Worm (Caenorhabditis elegans): ENCODE measurements around the gene gna-1.

gna-1 gene

ce11 chrV:10355773-10356335 lies 35.9 kb upstream of the gna-1 start, which contains the start of gene sluh-7 (continued):
- no peak for TF ChIP-seq rcor-1 (GFP tag; IDR thresholded peaks at IDR 0.05)
- peak; percentile 66 for TF ChIP-seq dpl-1 (GFP tag; optimal IDR thresholded peaks at IDR 0.05)
- no peak for TF ChIP-seq F49E8.2 (tag; optimal IDR thresholded peaks at IDR 0.05; ENCODE audit: insufficient read depth)
- TF ChIP-seq gei-17 (GFP tag; optimal IDR thresholded peaks at IDR 0.05) = no peak
- TF ChIP-seq ztf-18 (tag; optimal IDR thresholded peaks at IDR 0.05) = peak; percentile 15
- no peak for TF ChIP-seq ztf-22 (GFP tag; optimal IDR thresholded peaks at IDR 0.05)
- no peak for TF ChIP-seq zim-3 (tag; optimal IDR thresholded peaks at IDR 0.05)
- TF ChIP-seq F22D6.2 (tag; optimal IDR thresholded peaks at IDR 0.05) = peak; percentile 59
- no peak for TF ChIP-seq egrh-3 (GFP tag; IDR thresholded peaks at IDR 0.05)
- TF ChIP-seq egl-18 (GFP tag; IDR thresholded peaks at IDR 0.05) = no peak
- TF ChIP-seq hmg-1.2 (GFP tag; IDR thresholded peaks at IDR 0.05) = peak; percentile 37; the same call in 1 of the 2 replicates
- TF ChIP-seq C17E4.6 (GFP tag; IDR thresholded peaks at IDR 0.05) = no peak
- TF ChIP-seq F52B5.7 (tag; optimal IDR thresholded peaks at IDR 0.05) = no peak

- TF ChIP-seq rec-8 (tag; optimal IDR thresholded peaks at IDR 0.05) (no peak), ceh-100 (GFP tag; IDR thresholded peaks at IDR 0.05) (no peak), attf-3 (GFP tag; conservative IDR thresholded peaks at IDR 0.05) (peak; percentile 32; the same call in 1 of the 2 replicates), dox-1 (GFP tag; IDR thresholded peaks at IDR 0.05) (peak; percentile 74), C06A6.2 (GFP tag; conservative IDR thresholded peaks at IDR 0.05) (no peak), lir-1 (GFP tag; conservative IDR thresholded peaks at IDR 0.05) (peak; percentile 33; the same call in 1 of the 2 replicates), lag-1 (GFP tag; IDR thresholded peaks at IDR 0.05) (no peak), hmg-1.2 (GFP tag; IDR thresholded peaks at IDR 0.05) (0 out of 2 replicates have a peak, but pooled peaks have one; percentile 10), akir-1 (GFP tag; optimal IDR thresholded peaks at IDR 0.05) (no peak), Y53G8AR.9 (GFP tag; conservative IDR thresholded peaks at IDR 0.05) (0 out of 2 replicates have a peak, but pooled peaks have one; percentile 38), F57C9.4 (tag; optimal IDR thresholded peaks at IDR 0.05) (no peak), madf-6 (GFP tag; IDR thresholded peaks at IDR 0.05) (peak; percentile 51; the same call in 1 of the 2 replicates), Y56A3A.18 (GFP tag; IDR thresholded peaks at IDR 0.05) (no peak), attf-5 (GFP tag; optimal IDR thresholded peaks at IDR 0.05) (peak; percentile 63), tbx-9 (tag; optimal IDR thresholded peaks at IDR 0.05; ENCODE audit: borderline replicate concordance) (no peak), madf-8 (GFP tag; conservative IDR thresholded peaks at IDR 0.05) (no peak), repo-1 (tag; optimal IDR thresholded peaks at IDR 0.05) (no peak), ekl-4 (GFP tag; IDR thresholded peaks at IDR 0.05) (no peak), nfyb-1 (GFP tag; IDR thresholded peaks at IDR 0.05) (0 out of 2 replicates have a peak, but pooled peaks have one; percentile 62), sdz-38 (tag; optimal IDR thresholded peaks at IDR 0.05) (no peak), ztf-25 (GFP tag; IDR thresholded peaks at IDR 0.05) (no peak), ceh-40 (GFP tag; IDR thresholded peaks at IDR 0.05) (no peak), rcor-1 (GFP tag; IDR thresholded peaks at IDR 0.05) (0 out of 2 replicates have a peak, but pooled peaks have one; percentile 15), Y79H2A.3 (GFP tag; conservative IDR thresholded peaks at IDR 0.05) (no peak), lin-35 (GFP tag; optimal IDR thresholded peaks at IDR 0.05) (peak in 1 of 3 experiments; percentile 71), zfh-2 (GFP tag; conservative IDR thresholded peaks at IDR 0.05) (no peak), aptf-3 (GFP tag; IDR thresholded peaks at IDR 0.05) (no peak), him-1 (tag; optimal IDR thresholded peaks at IDR 0.05) (no peak), B0261.1 (tag; optimal IDR thresholded peaks at IDR 0.05) (no peak), nfya-1 (tag; optimal IDR thresholded peaks at IDR 0.05; ENCODE audit: borderline replicate concordance, insufficient read depth) (no peak), snpc-3.4 (tag; optimal IDR thresholded peaks at IDR 0.05) (no peak), unc-130 (GFP tag; optimal IDR thresholded peaks at IDR 0.05) (peak; percentile 49), nhr-90 (tag; optimal IDR thresholded peaks at IDR 0.05) (no peak), let-607 (tag; optimal IDR thresholded peaks at IDR 0.05) (peak in 1 of 2 experiments; percentile 60)
These were observed 33.0 kb upstream of the gna-1 start, which contains the start of gene nol-56 for ce11 chrV:10352928-10353427. Gene nol-56, minus strand, starts transcription at chrV:10352978.
